Worm (Caenorhabditis elegans): ENCODE measurements around the gene srd-35.

- no peak for TF ChIP-seq unc-62 (GFP tag; optimal IDR thresholded peaks at IDR 0.05 in 1 of 2)
- no peak for TF ChIP-seq unc-62 (tag; optimal IDR thresholded peaks at IDR 0.05)
- TF ChIP-seq fkh-10 (GFP tag; optimal IDR thresholded peaks at IDR 0.05), result no peak
- no peak for TF ChIP-seq ces-1 (GFP tag; optimal IDR thresholded peaks at IDR 0.05)
- TF ChIP-seq cey-2 (tag; optimal IDR thresholded peaks at IDR 0.05; ENCODE audit: borderline replicate concordance, insufficient read depth), result no peak
- no peak for TF ChIP-seq nhr-11 (tag; optimal IDR thresholded peaks at IDR 0.05)
- no peak for TF ChIP-seq ZK546.5 (tag; optimal IDR thresholded peaks at IDR 0.05)
- TF ChIP-seq skn-1 (tag; optimal IDR thresholded peaks at IDR 0.05), result no peak
- TF ChIP-seq lir-3 (tag; optimal IDR thresholded peaks at IDR 0.05), result no peak
- TF ChIP-seq lin-15B (tag; optimal IDR thresholded peaks at IDR 0.05), result no peak
- no peak for TF ChIP-seq mdl-1 (tag; optimal IDR thresholded peaks at IDR 0.05)
- no peak for TF ChIP-seq ceh-82 (tag; optimal IDR thresholded peaks at IDR 0.05)
- no peak for TF ChIP-seq R02D3.7 (tag; optimal IDR thresholded peaks at IDR 0.05)
- no peak for TF ChIP-seq ztf-7 (tag; optimal IDR thresholded peaks at IDR 0.05)
Measured at ce11 chrV:12924128-12924527, 40.0 kb upstream of the srd-35 start, which contains the start of gene pqn-67.

Measured in whole organism, L4 larva.